Worm (Caenorhabditis elegans): ENCODE results near the gene nhr-280.
"Not testable (repeated sequence)": the region's sequence is repeated elsewhere in the genome, so short reads cannot be mapped to it uniquely, and the experiment has no call there.

ce11 chrIII:98822-99221, 31.7 kb downstream of the nhr-280 start, which contains the start of gene C29F9.9:
- TF ChIP-seq elt-2 (tag; optimal IDR thresholded peaks at IDR 0.05); tbx-2 (tag; optimal IDR thresholded peaks at IDR 0.05); fkh-10 (GFP tag; optimal IDR thresholded peaks at IDR 0.05); ama-1 (optimal IDR thresholded peaks at IDR 0.05); nhr-76 (tag; optimal IDR thresholded peaks at IDR 0.05); R02D3.7 (tag; optimal IDR thresholded peaks at IDR 0.05); fkh-2 (tag; optimal IDR thresholded peaks at IDR 0.05); aly-2 (tag; optimal IDR thresholded peaks at IDR 0.05); nhr-25 (tag; optimal IDR thresholded peaks at IDR 0.05); ztf-11 (tag; optimal IDR thresholded peaks at IDR 0.05); ztf-4 (tag; optimal IDR thresholded peaks at IDR 0.05); nhr-237 (tag; optimal IDR thresholded peaks at IDR 0.05); nhr-11 (tag; optimal IDR thresholded peaks at IDR 0.05); unc-62 (GFP tag; optimal IDR thresholded peaks at IDR 0.05): not testable (repeated sequence)

Data from whole organism, L3 larva.